Worm (Caenorhabditis elegans) whole organism, L3 larva: ENCODE measurements around the gene C29A12.1.

Experiments used
- R02D3.7 ChIP-seq: fragments of 150-350 bp; optimal IDR thresholded peaks from 2 replicates; lab custom pipeline; 2014; ENCODE audit warnings: missing biosample characterization, missing genetic modification characterization
- ZK546.5 ChIP-seq: sonication (generic microtip); optimal IDR thresholded peaks from 2 replicates; lab custom pipeline; 2017; ENCODE audit warnings: missing biosample characterization, missing genetic modification characterization
- aly-2 ChIP-seq: fragments of 150-350 bp; optimal IDR thresholded peaks from 2 replicates; lab custom pipeline; 2014; ENCODE audit warnings: missing biosample characterization, missing genetic modification characterization
- ceh-16 ChIP-seq: sonication (generic microtip); optimal IDR thresholded peaks from 2 replicates; lab custom pipeline; 2017; ENCODE audit warnings: missing biosample characterization, missing genetic modification characterization
- ceh-28 ChIP-seq: fragments of 150-350 bp; optimal IDR thresholded peaks from 2 replicates; lab custom pipeline; 2014; ENCODE audit warnings: missing biosample characterization, missing genetic modification reagents, missing genetic modification characterization
- ceh-82 ChIP-seq: fragments of 150-350 bp; optimal IDR thresholded peaks from 2 replicates; lab custom pipeline; 2014; ENCODE audit warnings: missing biosample characterization, missing genetic modification characterization
- ceh-9 ChIP-seq: sonication (generic microtip); optimal IDR thresholded peaks from 2 replicates; lab custom pipeline; 2018; ENCODE audit warnings: missing biosample characterization, missing genetic modification characterization
- daf-12 ChIP-seq: fragments of 150-350 bp; optimal IDR thresholded peaks from 2 replicates; lab custom pipeline; 2014; ENCODE audit warnings: missing biosample characterization, missing genetic modification reagents, missing genetic modification characterization
- elt-1 ChIP-seq: fragments of 150-350 bp; optimal IDR thresholded peaks from 2 replicates; lab custom pipeline; 2014; ENCODE audit warnings: missing biosample characterization, missing genetic modification characterization
- elt-3 ChIP-seq, 3 experiments: fragments of 150-350 bp in 1 of 3; sonication (generic microtip) in 2 of 3; optimal IDR thresholded peaks; 2 replicates in 2 of 3; 4 replicates in 1 of 3; lab custom pipeline; 2014 to 2017; ENCODE audit warnings: missing biosample characterization in 3 of 3, missing genetic modification characterization in 3 of 3
- fkh-10 ChIP-seq: sonication (generic microtip); optimal IDR thresholded peaks from 2 replicates; lab custom pipeline; 2017; ENCODE audit warnings: missing biosample characterization, missing genetic modification reagents, missing genetic modification characterization
- fos-1 ChIP-seq: fragments of 150-350 bp; optimal IDR thresholded peaks from 2 replicates; lab custom pipeline; 2014; ENCODE audit warnings: missing biosample characterization, missing genetic modification characterization
- hmg-11 ChIP-seq: sonication (generic microtip); optimal IDR thresholded peaks from 2 replicates; lab custom pipeline; 2016; ENCODE audit warnings: missing genetic modification characterization, missing compliant biosample characterization
- jun-1 ChIP-seq: fragments of 150-350 bp; optimal IDR thresholded peaks from 2 replicates; lab custom pipeline; 2014; ENCODE audit warnings: missing biosample characterization, missing genetic modification reagents, missing genetic modification characterization
- lin-15B ChIP-seq: fragments of 150-350 bp; optimal IDR thresholded peaks from 2 replicates; lab custom pipeline; 2014; ENCODE audit warnings: missing biosample characterization, missing genetic modification characterization
- lin-39 ChIP-seq: fragments of 150-350 bp; optimal IDR thresholded peaks from 2 replicates; lab custom pipeline; 2018; ENCODE audit warnings: missing biosample characterization, missing genetic modification reagents, missing genetic modification characterization
- lsy-12 ChIP-seq: sonication (generic microtip); optimal IDR thresholded peaks from 2 replicates; lab custom pipeline; 2016; ENCODE audit warnings: mild to moderate bottlenecking, missing genetic modification characterization, missing compliant biosample characterization
- mdl-1 ChIP-seq: fragments of 150-350 bp; optimal IDR thresholded peaks from 2 replicates; lab custom pipeline; 2014; ENCODE audit warnings: missing biosample characterization, missing genetic modification characterization
- mml-1 ChIP-seq: fragments of 150-350 bp; sonication (generic microtip); optimal IDR thresholded peaks from 3 replicates; lab custom pipeline; 2014; ENCODE audit warnings: missing biosample characterization, missing genetic modification characterization
- nfya-1 ChIP-seq: sonication (generic microtip); optimal IDR thresholded peaks from 2 replicates; lab custom pipeline; 2017; ENCODE audit warnings: missing genetic modification characterization, mild to moderate bottlenecking, missing compliant biosample characterization, antibody characterized with exemption, moderate library complexity; ENCODE audit not compliant: insufficient read depth
- nhr-12 ChIP-seq: fragments of 150-350 bp; optimal IDR thresholded peaks from 2 replicates; lab custom pipeline; 2014; ENCODE audit warnings: missing biosample characterization, missing genetic modification characterization
- nhr-23 ChIP-seq: fragments of 150-350 bp; optimal IDR thresholded peaks from 2 replicates; lab custom pipeline; 2014; ENCODE audit warnings: missing biosample characterization, missing genetic modification reagents, missing genetic modification characterization
- nhr-237 ChIP-seq: fragments of 150-350 bp; optimal IDR thresholded peaks from 2 replicates; lab custom pipeline; 2014; ENCODE audit warnings: missing biosample characterization, missing genetic modification characterization
- nhr-25 ChIP-seq: sonication (generic microtip); optimal IDR thresholded peaks from 2 replicates; lab custom pipeline; 2017; ENCODE audit warnings: missing biosample characterization, missing genetic modification characterization
- nhr-28 ChIP-seq: fragments of 150-350 bp; optimal IDR thresholded peaks from 2 replicates; lab custom pipeline; 2014; ENCODE audit warnings: missing biosample characterization, missing genetic modification characterization
- nhr-43 ChIP-seq: sonication (generic microtip); optimal IDR thresholded peaks from 2 replicates; lab custom pipeline; 2016; ENCODE audit warnings: mild to moderate bottlenecking, missing genetic modification characterization, missing compliant biosample characterization; ENCODE audit not compliant: poor library complexity, severe bottlenecking
- nhr-67 ChIP-seq: fragments of 150-350 bp; optimal IDR thresholded peaks from 2 replicates; lab custom pipeline; 2014; ENCODE audit warnings: missing biosample characterization, missing genetic modification characterization
- nhr-76 ChIP-seq: fragments of 150-350 bp; sonication (generic microtip); optimal IDR thresholded peaks from 5 replicates; lab custom pipeline; 2014; ENCODE audit warnings: missing biosample characterization, missing genetic modification characterization
- nhr-77 ChIP-seq: fragments of 150-350 bp; optimal IDR thresholded peaks from 2 replicates; lab custom pipeline; 2014; ENCODE audit warnings: missing biosample characterization, missing genetic modification characterization
- pha-4 ChIP-seq: fragments of 150-350 bp; optimal IDR thresholded peaks from 2 replicates; lab custom pipeline; 2014; ENCODE audit warnings: missing biosample characterization, missing genetic modification reagents, missing genetic modification characterization
- pqm-1 ChIP-seq: fragments of 150-350 bp; optimal IDR thresholded peaks from 2 replicates; lab custom pipeline; 2017; ENCODE audit warnings: missing biosample characterization, missing genetic modification characterization, inconsistent platforms
- sea-2 ChIP-seq: fragments of 150-350 bp; sonication (generic microtip); optimal IDR thresholded peaks from 4 replicates; lab custom pipeline; 2014; ENCODE audit warnings: missing biosample characterization, missing genetic modification reagents, missing genetic modification characterization
- skn-1 ChIP-seq: fragments of 150-350 bp; optimal IDR thresholded peaks from 2 replicates; lab custom pipeline; 2014; ENCODE audit warnings: missing biosample characterization, missing genetic modification characterization
- snpc-4 ChIP-seq: fragments of 150-350 bp; optimal IDR thresholded peaks from 2 replicates; lab custom pipeline; 2014; ENCODE audit warnings: missing biosample characterization, missing genetic modification characterization
- tbx-2 ChIP-seq: sonication (generic microtip); optimal IDR thresholded peaks from 2 replicates; lab custom pipeline; 2016; ENCODE audit warnings: mild to moderate bottlenecking, missing genetic modification characterization, missing compliant biosample characterization
- unc-39 ChIP-seq: sonication (generic microtip); optimal IDR thresholded peaks from 4 replicates; lab custom pipeline; 2017; ENCODE audit warnings: missing biosample characterization, missing genetic modification characterization
- unc-62 ChIP-seq: fragments of 150-350 bp; sonication (generic microtip); optimal IDR thresholded peaks from 4 replicates; lab custom pipeline; 2014; ENCODE audit warnings: missing biosample characterization, missing genetic modification reagents, missing genetic modification characterization
- zag-1 ChIP-seq: fragments of 150-350 bp; optimal IDR thresholded peaks from 2 replicates; lab custom pipeline; 2014; ENCODE audit warnings: missing biosample characterization, missing genetic modification characterization
- ztf-11 ChIP-seq: fragments of 150-350 bp; optimal IDR thresholded peaks from 2 replicates; lab custom pipeline; 2014; ENCODE audit warnings: missing biosample characterization, missing genetic modification characterization
- ztf-4 ChIP-seq: fragments of 150-350 bp; optimal IDR thresholded peaks from 2 replicates; lab custom pipeline; 2014; ENCODE audit warnings: missing biosample characterization, missing genetic modification characterization

Gene C29A12.1

DNA sequence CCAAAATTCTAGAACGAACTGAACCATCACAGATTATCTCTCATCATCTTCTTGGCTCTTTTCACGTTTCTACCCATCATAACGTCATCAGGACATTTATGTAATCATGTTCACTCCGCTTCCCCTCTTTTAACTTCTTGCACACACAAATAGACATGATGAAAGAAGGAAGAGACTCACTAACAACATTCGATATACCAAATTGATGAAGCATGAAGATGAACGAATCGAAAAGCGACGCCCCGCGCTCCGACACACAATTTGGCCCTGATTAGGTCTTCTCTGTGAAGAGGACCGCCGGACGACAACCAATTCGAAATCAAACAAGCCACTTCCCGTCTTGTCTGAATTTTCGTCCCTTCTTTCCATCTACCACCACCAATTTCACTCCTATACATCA, 5.2 kb upstream of the C29A12.1 start:
- no peak for TF ChIP-seq R02D3.7 (tag; lab: Kevin White, UChicago)
- TF ChIP-seq sea-2 (GFP tag; lab: Kevin White, UChicago) = no peak
- no peak for TF ChIP-seq daf-12 (tag; lab: Kevin White, UChicago)
- no peak for TF ChIP-seq ceh-28
- TF ChIP-seq nhr-43 (tag; lab: Kevin White, UChicago) = no peak
- no peak for TF ChIP-seq mdl-1
- TF ChIP-seq nfya-1 (tag; lab: Kevin White, UChicago) = no peak
- no peak for TF ChIP-seq ceh-16 (tag; lab: Kevin White, UChicago)
- TF ChIP-seq pqm-1 (tag; lab: Kevin White, UChicago) = no peak
- TF ChIP-seq ztf-11 (tag; lab: Kevin White, UChicago) = no peak
- no peak for TF ChIP-seq fkh-10 (GFP tag; lab: Kevin White, UChicago)
- TF ChIP-seq nhr-23 (tag; lab: Kevin White, UChicago) = no peak
- TF ChIP-seq nhr-77 = no peak
- TF ChIP-seq skn-1 (tag; lab: Kevin White, UChicago) = no peak
- TF ChIP-seq ztf-4 (tag; lab: Kevin White, UChicago) = no peak
- TF ChIP-seq hmg-11 (tag; lab: Kevin White, UChicago) = no peak
- TF ChIP-seq unc-62 (GFP tag; lab: Kevin White, UChicago) = no peak

DNA sequence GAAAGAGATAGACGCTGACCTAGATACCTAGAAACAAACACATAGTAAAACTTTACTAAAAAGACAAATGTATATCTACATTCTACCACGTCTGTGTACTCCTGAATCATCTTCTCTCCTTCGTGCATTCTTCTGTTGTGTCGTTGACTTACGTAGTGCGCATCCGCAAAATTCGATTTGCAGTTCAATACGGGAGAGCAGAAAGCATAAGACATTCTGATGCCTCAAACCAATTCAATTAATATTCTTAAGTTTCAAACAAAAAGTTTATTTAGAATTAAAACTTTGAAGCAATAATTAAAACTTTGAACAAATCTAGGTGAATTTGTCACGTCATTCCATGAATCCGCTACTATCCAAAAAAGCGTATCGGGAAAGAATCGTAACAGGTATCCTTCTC, 3.5 kb upstream of the C29A12.1 start:
- TF ChIP-seq ceh-28 (no peak), lsy-12 (no peak), nhr-77 (no peak), aly-2 (no peak), tbx-2 (tag; lab: Kevin White, UChicago) (no peak), ceh-9 (tag; lab: Kevin White, UChicago) (no peak), fkh-10 (GFP tag; lab: Kevin White, UChicago) (peak; percentile 25), skn-1 (tag; lab: Kevin White, UChicago) (no peak)

DNA sequence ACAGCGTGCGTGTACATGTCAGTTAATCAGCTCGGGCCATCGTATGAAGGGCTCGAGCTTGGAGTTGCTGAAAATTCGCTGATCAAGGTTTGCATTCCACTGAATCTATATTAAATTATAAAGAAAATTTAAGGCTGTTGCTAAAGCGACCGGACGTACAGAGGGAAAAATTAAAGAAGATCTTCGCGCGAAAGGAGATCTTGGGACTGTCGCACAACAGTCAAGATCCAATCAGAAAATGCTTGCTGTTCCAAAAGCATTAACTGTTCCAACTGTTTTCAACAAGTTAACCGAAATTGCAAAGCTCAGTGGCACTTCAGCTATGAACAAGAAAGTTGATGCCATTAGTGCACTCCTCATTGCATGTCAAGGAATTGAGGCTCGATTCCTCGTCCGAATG, 1.0 kb upstream of the C29A12.1 start:
- TF ChIP-seq nhr-12 (no peak), R02D3.7 (tag; lab: Kevin White, UChicago) (no peak), pha-4 (tag; lab: Kevin White, UChicago) (no peak), skn-1 (tag; lab: Kevin White, UChicago) (no peak), lin-39 (tag; lab: Kevin White, UChicago) (no peak), zag-1 (tag; lab: Kevin White, UChicago) (no peak), sea-2 (GFP tag; lab: Kevin White, UChicago) (no peak), mml-1 (tag; lab: Kevin White, UChicago) (no peak), ztf-4 (tag; lab: Kevin White, UChicago) (no peak), snpc-4 (no peak), ZK546.5 (tag; lab: Kevin White, UChicago) (no peak), nhr-76 (tag; lab: Kevin White, UChicago) (no peak), elt-3 (tag; optimal IDR thresholded peaks at IDR 0.05; lab: Kevin White, UChicago) (no peak), nhr-67 (tag; lab: Kevin White, UChicago) (no peak), fos-1 (tag; lab: Kevin White, UChicago) (no peak), lsy-12 (no peak), ztf-11 (tag; lab: Kevin White, UChicago) (no peak), nhr-25 (tag; lab: Kevin White, UChicago) (no peak)

DNA sequence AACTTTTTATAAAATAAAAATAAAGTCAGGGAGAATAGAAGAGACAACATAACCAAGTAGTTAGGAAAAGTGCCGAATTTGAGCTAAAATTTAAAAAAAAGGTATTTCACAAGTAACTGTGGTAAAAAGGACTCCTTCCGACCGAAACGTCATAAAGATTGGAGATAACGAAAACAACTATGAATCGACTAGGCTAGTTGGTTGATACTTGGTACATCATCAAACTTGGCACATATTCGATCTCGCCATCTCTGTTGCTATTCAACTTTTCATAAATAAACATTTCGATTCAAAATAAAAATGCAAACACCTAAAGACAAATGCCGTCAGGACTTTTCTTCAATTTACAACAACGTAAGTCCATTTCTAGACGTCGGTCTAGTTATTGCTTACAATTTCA, 1.5 kb downstream of the C29A12.1 start, which contains the start of gene C29A12.22:
Gene C29A12.22, plus strand, starts transcription at position 301 of the 400 bp plus-strand sequence.
- no peak for TF ChIP-seq nhr-76 (tag; lab: Kevin White, UChicago)
- TF ChIP-seq lsy-12 = no peak
- TF ChIP-seq nhr-23 (tag; lab: Kevin White, UChicago) = no peak
- no peak for TF ChIP-seq sea-2 (GFP tag; lab: Kevin White, UChicago)
- no peak for TF ChIP-seq ceh-16 (tag; lab: Kevin White, UChicago)
- no peak for TF ChIP-seq jun-1
- TF ChIP-seq ceh-82 (tag; lab: Kevin White, UChicago) = no peak
- no peak for TF ChIP-seq unc-39
- no peak for TF ChIP-seq elt-1 (tag; lab: Kevin White, UChicago)
- TF ChIP-seq nhr-43 (tag; lab: Kevin White, UChicago) = no peak
- TF ChIP-seq pha-4 (tag; lab: Kevin White, UChicago) = no peak
- TF ChIP-seq nhr-77 = no peak
- TF ChIP-seq nhr-237 (tag; lab: Kevin White, UChicago) = no peak
- TF ChIP-seq ceh-9 (tag; lab: Kevin White, UChicago) = no peak
- no peak for TF ChIP-seq skn-1 (tag; lab: Kevin White, UChicago)
- no peak for TF ChIP-seq snpc-4
- TF ChIP-seq lin-15B (tag; lab: Kevin White, UChicago) = no peak
- no peak for TF ChIP-seq zag-1 (tag; lab: Kevin White, UChicago)
- no peak for TF ChIP-seq nhr-28 (tag; lab: Kevin White, UChicago)
